Worm (Caenorhabditis elegans): ENCODE data around the gene C56A3.8.

DNA sequence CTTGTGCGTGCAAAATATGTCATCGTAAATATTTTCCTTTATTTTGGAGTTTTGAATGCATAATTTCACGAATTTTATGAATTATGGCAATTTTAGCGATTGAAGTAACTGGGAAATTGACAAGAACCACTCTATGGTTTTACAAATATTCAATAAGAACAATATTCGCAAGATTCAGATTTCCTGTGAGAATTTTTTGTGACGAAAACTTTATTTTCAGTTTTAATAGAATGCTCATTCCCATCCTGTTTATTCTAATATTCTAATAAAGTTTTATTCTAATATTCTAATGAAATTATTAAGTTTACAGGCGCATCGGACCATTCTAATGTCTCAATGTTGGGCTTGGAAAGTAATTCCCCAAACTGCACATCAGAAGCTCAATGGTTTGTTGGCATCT, 36.9 kb upstream of the C56A3.8 start, which contains the start of gene R11G10.3:
- TF ChIP-seq cog-1 (tag; optimal IDR thresholded peaks at IDR 0.05) = no peak
- TF ChIP-seq klf-2 (GFP tag; conservative IDR thresholded peaks at IDR 0.05) = no peak

All from whole organism, midembryonic.